Worm (Caenorhabditis elegans): ENCODE measurements around the gene nadk-2.
A peak's percentile ranks its signal among the peaks of the same experiment; 100 is the strongest.

The nadk-2 gene

DNA sequence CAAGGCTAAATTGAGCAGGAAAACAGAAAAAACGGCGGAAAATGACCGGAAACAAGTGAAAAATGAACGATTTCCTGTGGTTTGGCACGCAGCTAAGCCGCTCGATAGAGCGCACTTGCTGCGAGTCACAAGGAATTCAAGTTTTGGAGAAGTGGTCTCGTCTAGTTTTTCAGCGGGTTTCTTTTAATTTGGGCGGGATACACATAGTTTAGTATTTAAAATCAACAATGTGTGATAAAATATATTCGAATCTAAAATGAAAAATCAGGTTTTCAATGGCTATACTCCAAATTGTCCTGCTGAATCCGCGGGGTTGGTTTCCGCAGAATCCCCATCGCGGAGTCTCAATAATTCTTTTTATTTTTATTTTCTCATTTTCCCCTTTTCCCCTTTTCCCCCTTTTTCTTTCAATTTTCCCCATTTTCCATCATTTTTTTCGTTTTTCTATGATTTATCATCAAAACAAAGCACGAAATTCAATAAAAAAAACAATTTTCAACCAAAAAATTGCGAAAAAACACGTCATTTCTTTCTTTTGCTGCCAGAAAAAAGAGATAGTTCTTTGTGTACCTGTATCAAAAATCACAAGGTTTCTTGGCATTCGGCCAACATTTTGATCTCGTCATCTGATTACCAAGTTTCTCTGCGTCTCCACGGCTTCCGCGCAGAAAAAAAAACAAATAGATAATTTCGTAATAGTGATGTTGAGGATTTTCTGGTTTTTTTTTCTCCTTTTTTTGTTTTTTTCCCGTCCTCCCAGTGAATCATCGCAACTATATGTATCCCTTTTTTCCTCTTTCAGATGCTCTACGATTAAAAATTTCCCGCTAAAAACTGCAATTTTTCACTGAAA lies 7.0 kb upstream of the nadk-2 start, which contains the start of gene ippk-1 (continued):
- TF ChIP-seq gmeb-2 (tag; optimal IDR thresholded peaks at IDR 0.05) (peak; percentile 6), ceh-19 (GFP tag; optimal IDR thresholded peaks at IDR 0.05) (peak; percentile 68), ceh-24 (tag; optimal IDR thresholded peaks at IDR 0.05) (peak; percentile 30), elt-2 (tag; optimal IDR thresholded peaks at IDR 0.05) (peak; percentile 90), pat-9 (tag; optimal IDR thresholded peaks at IDR 0.05) (peak; percentile 21), K02D7.2 (tag; optimal IDR thresholded peaks at IDR 0.05) (peak; percentile 53), ref-2 (tag; optimal IDR thresholded peaks at IDR 0.05) (peak; percentile 98), ceh-2 (tag; optimal IDR thresholded peaks at IDR 0.05) (peak; percentile 97), tbx-2 (tag; optimal IDR thresholded peaks at IDR 0.05) (peak; percentile 97), zip-5 (tag; optimal IDR thresholded peaks at IDR 0.05) (peak; percentile 95), F13H6.1 (tag; optimal IDR thresholded peaks at IDR 0.05) (peak; percentile 89), madf-2 (tag; optimal IDR thresholded peaks at IDR 0.05) (peak; percentile 41), hlh-30 (tag; optimal IDR thresholded peaks at IDR 0.05; ENCODE audit: insufficient read depth) (peak; percentile 41), ttx-3 (tag; optimal IDR thresholded peaks at IDR 0.05) (peak; percentile 72), che-1 (tag; optimal IDR thresholded peaks at IDR 0.05) (peak; percentile 48), hlh-6 (tag; optimal IDR thresholded peaks at IDR 0.05) (peak; percentile 61), npax-4 (tag; optimal IDR thresholded peaks at IDR 0.05) (no peak), ztf-16 (tag; optimal IDR thresholded peaks at IDR 0.05) (peak; percentile 77), hlh-15 (tag; optimal IDR thresholded peaks at IDR 0.05) (peak; percentile 73), nfya-1 (tag; optimal IDR thresholded peaks at IDR 0.05) (peak; percentile 25), T23F11.4 (GFP tag; optimal IDR thresholded peaks at IDR 0.05) (peak; percentile 24), pha-2 (tag; optimal IDR thresholded peaks at IDR 0.05) (peak; percentile 35), hlh-8 (tag; optimal IDR thresholded peaks at IDR 0.05) (peak; percentile 95), rnt-1 (tag; optimal IDR thresholded peaks at IDR 0.05) (peak; percentile 98), unc-42 (tag; optimal IDR thresholded peaks at IDR 0.05) (peak; percentile 93), C38D4.7 (GFP tag; optimal IDR thresholded peaks at IDR 0.05) (peak; percentile 54), eyg-1 (tag; optimal IDR thresholded peaks at IDR 0.05) (peak; percentile 54), sdc-2 (tag; optimal IDR thresholded peaks at IDR 0.05) (peak; percentile 78), dve-1 (tag; optimal IDR thresholded peaks at IDR 0.05) (no peak), pag-3 (tag; optimal IDR thresholded peaks at IDR 0.05; ENCODE audit: borderline replicate concordance) (peak; percentile 92), ceh-34 (tag; optimal IDR thresholded peaks at IDR 0.05) (peak; percentile 93), fkh-6 (tag; optimal IDR thresholded peaks at IDR 0.05) (peak; percentile 67), unc-3 (GFP tag; conservative IDR thresholded peaks at IDR 0.05) (peak; percentile 55; the same call in 1 of the 2 replicates), unc-3 (tag; optimal IDR thresholded peaks at IDR 0.05) (peak; percentile 26), odd-2 (tag; optimal IDR thresholded peaks at IDR 0.05) (no peak), Y22D7AL.16 (tag; optimal IDR thresholded peaks at IDR 0.05) (peak; percentile 42)

DNA sequence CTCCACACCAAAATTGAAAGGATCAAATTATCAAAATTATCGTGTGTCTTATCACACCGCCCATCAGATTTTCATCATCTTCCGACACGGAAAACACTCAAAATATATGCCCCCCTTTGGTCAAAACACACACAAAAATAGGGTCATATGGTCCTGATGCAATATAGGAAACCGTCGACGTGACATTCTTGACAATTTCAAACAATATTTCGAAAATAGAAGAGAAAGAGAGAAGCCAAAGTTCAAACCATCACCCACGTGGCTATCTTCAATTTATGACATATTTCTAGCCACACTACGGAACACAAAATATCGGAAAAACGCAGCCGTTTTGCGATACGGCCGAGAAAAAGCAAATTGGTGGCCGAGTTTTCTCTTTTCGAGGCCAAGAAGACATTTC lies 1.2 kb downstream of the nadk-2 start:
- no peak for TF ChIP-seq sox-2 (GFP tag; IDR thresholded peaks at IDR 0.05)
- TF ChIP-seq sdc-2 (tag; optimal IDR thresholded peaks at IDR 0.05): no peak

DNA sequence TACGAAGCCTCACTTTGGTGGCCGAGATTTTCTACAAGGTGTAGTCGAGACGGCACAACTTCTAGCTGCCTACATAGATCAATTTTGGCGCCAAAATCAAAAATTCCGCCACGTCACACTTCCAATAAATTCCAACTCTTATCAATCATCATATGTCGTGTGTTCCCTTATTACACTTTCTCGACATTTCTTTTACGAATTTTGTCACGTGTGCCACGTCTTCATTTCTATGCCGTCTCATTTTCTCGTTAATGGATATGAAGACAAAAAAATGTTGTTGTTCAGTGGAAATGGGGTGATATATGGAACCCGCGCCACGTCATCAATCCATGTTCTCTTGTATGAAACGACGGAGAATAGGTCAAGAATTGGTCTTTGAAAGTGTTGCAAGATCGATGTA lies 2.2 kb downstream of the nadk-2 start:
- TF ChIP-seq unc-3 (GFP tag; conservative IDR thresholded peaks at IDR 0.05) (no peak), unc-3 (tag; optimal IDR thresholded peaks at IDR 0.05) (no peak), syd-9 (tag; optimal IDR thresholded peaks at IDR 0.05) (no peak), eyg-1 (tag; optimal IDR thresholded peaks at IDR 0.05) (no peak), ceh-2 (tag; optimal IDR thresholded peaks at IDR 0.05) (no peak), ceh-22 (tag; optimal IDR thresholded peaks at IDR 0.05) (no peak), ceh-14 (tag; optimal IDR thresholded peaks at IDR 0.05) (no peak), sox-2 (GFP tag; IDR thresholded peaks at IDR 0.05) (no peak), Y22D7AL.16 (tag; optimal IDR thresholded peaks at IDR 0.05) (no peak), sdc-2 (tag; optimal IDR thresholded peaks at IDR 0.05) (no peak), hlh-13 (GFP tag; optimal IDR thresholded peaks at IDR 0.05) (no peak), hlh-8 (tag; optimal IDR thresholded peaks at IDR 0.05) (no peak), zip-5 (tag; optimal IDR thresholded peaks at IDR 0.05) (no peak), T23F11.4 (GFP tag; optimal IDR thresholded peaks at IDR 0.05) (no peak), ceh-19 (GFP tag; optimal IDR thresholded peaks at IDR 0.05) (no peak), ceh-45 (GFP tag; IDR thresholded peaks at IDR 0.05) (no peak), tbx-2 (tag; optimal IDR thresholded peaks at IDR 0.05) (no peak), hlh-6 (tag; optimal IDR thresholded peaks at IDR 0.05) (no peak), pha-2 (tag; optimal IDR thresholded peaks at IDR 0.05) (no peak), rnt-1 (tag; optimal IDR thresholded peaks at IDR 0.05) (no peak), che-1 (tag; optimal IDR thresholded peaks at IDR 0.05) (no peak)
